Worm (Caenorhabditis elegans) whole organism, L3 larva: ENCODE measurements around the gene T22E5.6.

Source experiments
- ZK546.5 ChIP-seq: sonication (generic microtip); optimal IDR thresholded peaks from 2 replicates; lab custom pipeline; 2017; ENCODE audit warnings: missing biosample characterization, missing genetic modification characterization
- ama-1 ChIP-seq: fragments of 150-350 bp; optimal IDR thresholded peaks from 2 replicates; lab custom pipeline; 2018
- ceh-16 ChIP-seq: sonication (generic microtip); optimal IDR thresholded peaks from 2 replicates; lab custom pipeline; 2017; ENCODE audit warnings: missing biosample characterization, missing genetic modification characterization
- ceh-28 ChIP-seq: fragments of 150-350 bp; optimal IDR thresholded peaks from 2 replicates; lab custom pipeline; 2014; ENCODE audit warnings: missing biosample characterization, missing genetic modification reagents, missing genetic modification characterization
- ceh-82 ChIP-seq: fragments of 150-350 bp; optimal IDR thresholded peaks from 2 replicates; lab custom pipeline; 2014; ENCODE audit warnings: missing biosample characterization, missing genetic modification characterization
- ceh-9 ChIP-seq: sonication (generic microtip); optimal IDR thresholded peaks from 2 replicates; lab custom pipeline; 2018; ENCODE audit warnings: missing biosample characterization, missing genetic modification characterization
- egl-27 ChIP-seq: sonication (generic microtip); optimal IDR thresholded peaks from 4 replicates; lab custom pipeline; 2017; ENCODE audit warnings: missing biosample characterization, missing genetic modification reagents, missing genetic modification characterization
- elt-1 ChIP-seq: fragments of 150-350 bp; optimal IDR thresholded peaks from 2 replicates; lab custom pipeline; 2014; ENCODE audit warnings: missing biosample characterization, missing genetic modification characterization
- eor-1 ChIP-seq, 2 experiments: fragments of 150-350 bp; optimal IDR thresholded peaks; 2 replicates each; lab custom pipeline; 2014 to 2018; ENCODE audit warnings: missing biosample characterization in 2 of 2, missing genetic modification characterization in 2 of 2
- fkh-10 ChIP-seq: sonication (generic microtip); optimal IDR thresholded peaks from 2 replicates; lab custom pipeline; 2017; ENCODE audit warnings: missing biosample characterization, missing genetic modification reagents, missing genetic modification characterization
- hmg-11 ChIP-seq: sonication (generic microtip); optimal IDR thresholded peaks from 2 replicates; lab custom pipeline; 2016; ENCODE audit warnings: missing genetic modification characterization, missing compliant biosample characterization
- jun-1 ChIP-seq: fragments of 150-350 bp; optimal IDR thresholded peaks from 2 replicates; lab custom pipeline; 2014; ENCODE audit warnings: missing biosample characterization, missing genetic modification reagents, missing genetic modification characterization
- lin-15B ChIP-seq: fragments of 150-350 bp; optimal IDR thresholded peaks from 2 replicates; lab custom pipeline; 2014; ENCODE audit warnings: missing biosample characterization, missing genetic modification characterization
- lin-39 ChIP-seq: fragments of 150-350 bp; optimal IDR thresholded peaks from 2 replicates; lab custom pipeline; 2018; ENCODE audit warnings: missing biosample characterization, missing genetic modification reagents, missing genetic modification characterization
- lsy-12 ChIP-seq: sonication (generic microtip); optimal IDR thresholded peaks from 2 replicates; lab custom pipeline; 2016; ENCODE audit warnings: mild to moderate bottlenecking, missing genetic modification characterization, missing compliant biosample characterization
- mdl-1 ChIP-seq: fragments of 150-350 bp; optimal IDR thresholded peaks from 2 replicates; lab custom pipeline; 2014; ENCODE audit warnings: missing biosample characterization, missing genetic modification characterization
- nfya-1 ChIP-seq: sonication (generic microtip); optimal IDR thresholded peaks from 2 replicates; lab custom pipeline; 2017; ENCODE audit warnings: missing genetic modification characterization, mild to moderate bottlenecking, missing compliant biosample characterization, antibody characterized with exemption, moderate library complexity; ENCODE audit not compliant: insufficient read depth
- nhr-12 ChIP-seq: fragments of 150-350 bp; optimal IDR thresholded peaks from 2 replicates; lab custom pipeline; 2014; ENCODE audit warnings: missing biosample characterization, missing genetic modification characterization
- nhr-237 ChIP-seq: fragments of 150-350 bp; optimal IDR thresholded peaks from 2 replicates; lab custom pipeline; 2014; ENCODE audit warnings: missing biosample characterization, missing genetic modification characterization
- nhr-28 ChIP-seq: fragments of 150-350 bp; optimal IDR thresholded peaks from 2 replicates; lab custom pipeline; 2014; ENCODE audit warnings: missing biosample characterization, missing genetic modification characterization
- nhr-43 ChIP-seq: sonication (generic microtip); optimal IDR thresholded peaks from 2 replicates; lab custom pipeline; 2016; ENCODE audit warnings: mild to moderate bottlenecking, missing genetic modification characterization, missing compliant biosample characterization; ENCODE audit not compliant: poor library complexity, severe bottlenecking
- nhr-67 ChIP-seq: fragments of 150-350 bp; optimal IDR thresholded peaks from 2 replicates; lab custom pipeline; 2014; ENCODE audit warnings: missing biosample characterization, missing genetic modification characterization
- nhr-76 ChIP-seq: fragments of 150-350 bp; sonication (generic microtip); optimal IDR thresholded peaks from 5 replicates; lab custom pipeline; 2014; ENCODE audit warnings: missing biosample characterization, missing genetic modification characterization
- nhr-77 ChIP-seq: fragments of 150-350 bp; optimal IDR thresholded peaks from 2 replicates; lab custom pipeline; 2014; ENCODE audit warnings: missing biosample characterization, missing genetic modification characterization
- pha-4 ChIP-seq: fragments of 150-350 bp; optimal IDR thresholded peaks from 2 replicates; lab custom pipeline; 2014; ENCODE audit warnings: missing biosample characterization, missing genetic modification reagents, missing genetic modification characterization
- tbx-2 ChIP-seq: sonication (generic microtip); optimal IDR thresholded peaks from 2 replicates; lab custom pipeline; 2016; ENCODE audit warnings: mild to moderate bottlenecking, missing genetic modification characterization, missing compliant biosample characterization
- unc-39 ChIP-seq: sonication (generic microtip); optimal IDR thresholded peaks from 4 replicates; lab custom pipeline; 2017; ENCODE audit warnings: missing biosample characterization, missing genetic modification characterization
- unc-62 ChIP-seq: fragments of 150-350 bp; sonication (generic microtip); optimal IDR thresholded peaks from 4 replicates; lab custom pipeline; 2014; ENCODE audit warnings: missing biosample characterization, missing genetic modification reagents, missing genetic modification characterization
- zag-1 ChIP-seq: fragments of 150-350 bp; optimal IDR thresholded peaks from 2 replicates; lab custom pipeline; 2014; ENCODE audit warnings: missing biosample characterization, missing genetic modification characterization
- ztf-4 ChIP-seq: fragments of 150-350 bp; optimal IDR thresholded peaks from 2 replicates; lab custom pipeline; 2014; ENCODE audit warnings: missing biosample characterization, missing genetic modification characterization

Gene T22E5.6

DNA sequence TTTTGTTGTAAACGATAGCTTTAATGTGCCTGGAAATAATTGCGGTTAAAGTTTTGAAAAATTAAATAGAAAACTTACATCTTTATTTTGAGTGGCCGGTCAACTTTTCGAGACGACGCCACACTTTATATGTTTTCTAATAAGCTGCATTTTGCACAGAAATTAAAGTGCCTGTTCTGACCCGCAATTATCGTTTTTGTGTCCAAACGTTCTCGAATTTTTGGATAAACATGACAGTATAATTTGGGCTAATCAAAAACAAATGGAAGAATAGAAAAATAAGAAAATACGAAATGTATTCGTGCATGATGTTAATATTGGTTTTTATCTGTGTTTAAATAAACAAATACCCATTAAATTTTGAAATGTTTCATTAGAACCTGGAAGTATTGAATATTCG is 4.5 kb upstream of the T22E5.6 start, which contains the start of gene K10C2.12:
Gene K10C2.12 (minus strand): TSS at position 101 of the 400 bp plus-strand sequence.
- TF ChIP-seq nhr-67 (tag; lab: Kevin White, UChicago) (no peak), ztf-4 (tag; lab: Kevin White, UChicago) (no peak), lin-15B (tag; lab: Kevin White, UChicago) (no peak), nhr-237 (no peak), egl-27 (tag; lab: Kevin White, UChicago) (no peak), mdl-1 (tag; lab: Kevin White, UChicago) (no peak), nhr-28 (no peak), unc-62 (no peak), tbx-2 (tag; lab: Kevin White, UChicago) (no peak), lin-39 (tag; lab: Kevin White, UChicago) (no peak)
- TF ChIP-seq, all 47 proteins: peak for 0

DNA sequence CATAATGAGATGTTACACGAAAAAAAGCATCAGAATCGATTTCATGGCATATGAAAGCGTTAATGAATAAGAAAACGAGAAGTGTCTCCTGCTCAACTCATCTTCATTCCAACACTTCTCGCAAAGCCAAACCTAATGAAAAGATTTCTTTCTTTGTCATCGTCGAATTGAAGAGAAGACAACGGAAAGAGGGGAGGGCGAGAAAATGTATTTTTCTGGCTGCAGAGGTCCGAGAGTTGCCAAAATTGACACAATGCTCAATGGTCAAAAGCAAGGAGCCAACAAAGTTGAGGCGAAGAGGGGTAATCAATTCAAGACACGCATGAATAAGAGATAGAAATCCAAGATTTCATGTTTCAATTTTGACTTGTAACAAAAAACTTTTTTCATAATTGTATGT is 2.9 kb upstream of the T22E5.6 start:
- TF ChIP-seq nhr-43 (tag; lab: Kevin White, UChicago) = no peak
- no peak for TF ChIP-seq ceh-9
- no peak for TF ChIP-seq jun-1
- no peak for TF ChIP-seq ceh-82 (tag; lab: Kevin White, UChicago)
- TF ChIP-seq lin-39 (tag; lab: Kevin White, UChicago) = no peak
- TF ChIP-seq fkh-10 (GFP tag; lab: Kevin White, UChicago) = no peak
- no peak for TF ChIP-seq eor-1 (tag; optimal IDR thresholded peaks at IDR 0.05; lab: Kevin White, UChicago)
- TF ChIP-seq nhr-28 = no peak
- TF ChIP-seq lin-15B (tag; lab: Kevin White, UChicago) = no peak
- no peak for TF ChIP-seq ama-1
- TF ChIP-seq ZK546.5 (tag; lab: Kevin White, UChicago) = no peak
- TF ChIP-seq tbx-2 (tag; lab: Kevin White, UChicago) = no peak
- TF ChIP-seq zag-1 = no peak
- no peak for TF ChIP-seq hmg-11 (tag; lab: Kevin White, UChicago)
- no peak for TF ChIP-seq nhr-237
- no peak for TF ChIP-seq lsy-12 (tag; lab: Kevin White, UChicago)
- TF ChIP-seq mdl-1 (tag; lab: Kevin White, UChicago) = no peak
- no peak for TF ChIP-seq ceh-16

DNA sequence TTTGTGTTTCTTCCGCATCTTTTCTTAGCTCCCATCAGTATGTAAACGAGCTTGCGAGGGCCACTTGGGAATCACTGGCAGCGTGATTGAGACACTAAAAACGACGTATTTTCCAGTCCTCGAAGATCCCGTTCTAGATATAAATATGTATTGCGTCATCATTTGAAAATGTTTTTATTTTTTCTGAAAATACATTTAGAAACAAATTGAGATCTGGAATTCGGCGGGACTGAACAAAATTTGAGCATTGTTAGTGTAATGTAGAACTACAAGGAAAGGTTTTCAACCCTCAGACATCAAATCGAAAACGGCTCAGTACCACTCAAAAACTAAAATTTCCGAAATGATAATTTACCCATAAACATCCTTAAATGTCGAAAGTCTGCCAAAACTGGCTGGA is 2.6 kb downstream of the T22E5.6 start:
- TF ChIP-seq tbx-2 (tag; lab: Kevin White, UChicago) (no peak), lin-39 (tag; lab: Kevin White, UChicago) (peak; percentile 31), elt-1 (tag; lab: Kevin White, UChicago) (peak; percentile 11), nhr-43 (tag; lab: Kevin White, UChicago) (no peak), eor-1 (tag; optimal IDR thresholded peaks at IDR 0.05; lab: Kevin White, UChicago) (no peak), ama-1 (no peak), ceh-9 (no peak), unc-39 (tag; lab: Kevin White, UChicago) (no peak), fkh-10 (GFP tag; lab: Kevin White, UChicago) (no peak)

DNA sequence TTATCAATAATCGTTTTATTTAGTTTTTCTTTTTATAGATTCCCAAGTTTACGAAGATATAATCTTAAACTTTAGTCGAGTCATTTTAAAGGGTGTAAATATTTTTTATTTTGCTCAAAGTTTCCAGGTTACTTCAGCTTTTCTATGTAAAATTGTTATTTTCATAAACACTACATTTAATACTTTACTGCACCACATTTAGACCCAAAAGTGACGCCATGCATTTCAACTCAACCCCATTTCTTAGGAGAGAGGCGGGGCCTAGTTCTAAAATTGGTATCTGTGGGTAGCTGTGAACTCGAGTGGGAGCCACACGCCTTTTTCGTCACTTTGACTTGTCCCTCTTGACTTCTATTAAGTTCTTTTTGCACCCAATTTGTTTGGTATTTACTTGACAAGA is 3.6 kb downstream of the T22E5.6 start, which contains the start of gene T22E5.1:
Gene T22E5.1 (plus strand): TSS at position 301 of the 400 bp plus-strand sequence.
- TF ChIP-seq nhr-12 (tag; lab: Kevin White, UChicago) = no peak

DNA sequence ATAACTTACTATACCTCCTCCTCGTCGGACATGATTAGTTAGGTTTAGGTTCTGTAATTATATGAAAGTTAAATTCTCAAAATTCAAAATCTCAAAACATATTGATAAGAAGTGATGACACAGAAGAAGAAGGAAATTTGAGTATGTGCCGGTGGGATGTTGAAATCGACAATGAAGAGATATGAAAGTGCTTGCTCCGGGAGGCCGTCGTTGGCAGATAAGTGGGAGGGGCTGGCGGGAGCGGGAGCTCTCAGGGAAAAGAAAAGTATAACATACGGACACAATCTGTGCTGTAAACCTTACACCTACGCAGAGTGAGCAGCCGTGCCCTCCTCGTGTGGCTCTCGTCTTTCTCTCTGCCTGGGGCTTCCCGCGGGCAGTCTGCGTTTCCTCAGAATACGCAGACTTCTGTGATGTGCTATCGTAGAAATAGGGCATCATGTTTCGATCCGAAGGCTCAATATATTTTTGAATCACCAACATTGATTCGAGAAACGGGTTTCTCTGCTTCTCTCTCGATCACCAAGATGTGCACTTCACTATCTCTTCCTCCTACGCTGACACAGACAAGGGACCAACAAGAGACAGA is 5.9 kb downstream of the T22E5.6 start, which contains the start of gene mup-2:
Gene mup-2 (minus strand): TSS at position 51 of the 589 bp plus-strand sequence.
- TF ChIP-seq ama-1 (no peak), pha-4 (tag; lab: Kevin White, UChicago) (no peak), nfya-1 (tag; lab: Kevin White, UChicago) (peak; percentile 15), nhr-237 (no peak), lin-39 (tag; lab: Kevin White, UChicago) (peak; percentile 33), unc-39 (tag; lab: Kevin White, UChicago) (no peak)

DNA sequence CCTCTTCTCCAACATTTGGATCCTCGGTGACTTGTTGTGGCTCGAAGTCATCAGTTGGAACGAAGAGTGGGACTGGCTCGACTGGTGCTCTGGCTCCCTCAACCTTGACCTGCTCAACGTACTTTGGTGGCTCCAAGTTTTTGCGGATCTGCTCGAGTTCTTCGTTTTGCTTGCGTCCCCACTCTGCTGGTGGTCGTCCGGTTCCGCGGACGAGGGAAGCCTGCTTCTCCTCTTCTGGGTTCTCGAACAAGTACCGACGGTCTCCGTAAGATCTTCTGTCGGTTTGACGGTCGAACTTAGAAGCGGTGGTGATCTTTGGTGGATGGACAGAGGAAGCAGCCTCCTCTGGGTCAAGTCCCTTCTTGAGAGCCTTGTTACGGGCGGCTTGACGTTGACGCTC is 7.5 kb downstream of the T22E5.6 start:
- TF ChIP-seq nhr-77 (tag; lab: Kevin White, UChicago) (no peak), lsy-12 (tag; lab: Kevin White, UChicago) (no peak), ceh-28 (no peak), nhr-76 (no peak)
